Fruit fly (Drosophila melanogaster) whole organism, adult: Measurements from ENCODE around the gene Torsin.

Source experiments
- CG11617 ChIP-seq: fragments of 200-800 bp; sonication (Bioruptor generic); optimal IDR thresholded peaks from 2 replicates; lab custom pipeline; 2017; ENCODE audit warnings: mild to moderate bottlenecking, missing biosample characterization, missing genetic modification reagents, missing genetic modification characterization
- CG12768 ChIP-seq: fragments of 200-800 bp; sonication (Bioruptor generic); optimal IDR thresholded peaks from 2 replicates; lab custom pipeline; 2017; ENCODE audit warnings: missing biosample characterization, missing genetic modification characterization, mild to moderate bottlenecking, moderate library complexity, missing genetic modification reagents
- CG14711 ChIP-seq: fragments of 200-800 bp; sonication (Bioruptor generic); optimal IDR thresholded peaks from 2 replicates; lab custom pipeline; 2018; ENCODE audit warnings: missing biosample characterization, mild to moderate bottlenecking, missing genetic modification characterization, moderate library complexity
- CG1620 ChIP-seq: fragments of 200-800 bp; sonication (Bioruptor generic); optimal IDR thresholded peaks from 2 replicates; lab custom pipeline; 2016; ENCODE audit warnings: missing biosample characterization, missing genetic modification characterization
- CG33017 ChIP-seq: fragments of 200-800 bp; sonication (Bioruptor generic); optimal IDR thresholded peaks from 2 replicates; lab custom pipeline; 2018; ENCODE audit warnings: missing biosample characterization, mild to moderate bottlenecking, missing genetic modification characterization, moderate library complexity
- CG5204 ChIP-seq: fragments of 200-800 bp; sonication (Bioruptor generic); optimal IDR thresholded peaks from 2 replicates; lab custom pipeline; 2016; ENCODE audit warnings: missing biosample characterization, missing genetic modification characterization
- CG7045 ChIP-seq: fragments of 200-800 bp; sonication (Bioruptor generic); optimal IDR thresholded peaks from 2 replicates; lab custom pipeline; 2017; ENCODE audit warnings: missing biosample characterization, mild to moderate bottlenecking, missing genetic modification characterization
- CG7101 ChIP-seq: fragments of 200-800 bp; sonication (Bioruptor generic); optimal IDR thresholded peaks from 2 replicates; lab custom pipeline; 2018; ENCODE audit warnings: missing biosample characterization, mild to moderate bottlenecking, missing genetic modification characterization, moderate library complexity
- Clk ChIP-seq: fragments of 200-800 bp; sonication (Bioruptor generic); optimal IDR thresholded peaks from 2 replicates; lab custom pipeline; 2017; ENCODE audit warnings: missing biosample characterization, missing genetic modification characterization
- Crg-1 ChIP-seq: fragments of 200-800 bp; sonication (Bioruptor generic); optimal IDR thresholded peaks from 2 replicates; lab custom pipeline; 2016; ENCODE audit warnings: missing biosample characterization, missing genetic modification characterization
- Hr96 ChIP-seq: fragments of 200-800 bp; sonication (Bioruptor generic); optimal IDR thresholded peaks from 2 replicates; lab custom pipeline; 2016; ENCODE audit warnings: missing biosample characterization, missing genetic modification characterization
- Mnt ChIP-seq: fragments of 200-800 bp; sonication (Bioruptor generic); optimal IDR thresholded peaks from 2 replicates; lab custom pipeline; 2016; ENCODE audit warnings: missing biosample characterization, mild to moderate bottlenecking, missing genetic modification characterization
- bab1 ChIP-seq: fragments of 200-800 bp; sonication (Bioruptor generic); optimal IDR thresholded peaks from 3 replicates; lab custom pipeline; 2019; ENCODE audit warnings: missing biosample characterization, mild to moderate bottlenecking, missing genetic modification characterization, moderate library complexity
- cic ChIP-seq: fragments of 200-800 bp; sonication (Bioruptor generic); optimal IDR thresholded peaks from 2 replicates; lab custom pipeline; 2017; ENCODE audit warnings: missing biosample characterization, mild to moderate bottlenecking, missing genetic modification characterization, moderate library complexity
- cnc ChIP-seq, 2 experiments: fragments of >200 bp; optimal IDR thresholded peaks; 2 replicates each; lab custom pipeline; 2017
- kay ChIP-seq: fragments of 200-800 bp; sonication (Bioruptor generic); peaks from one replicate; lab custom pipeline; 2016; ENCODE audit warnings: missing biosample characterization, missing genetic modification characterization, borderline replicate concordance
- ovo ChIP-seq: fragments of 200-800 bp; sonication (Bioruptor generic); optimal IDR thresholded peaks from 2 replicates; lab custom pipeline; 2016; ENCODE audit warnings: missing biosample characterization, missing genetic modification characterization
- pad ChIP-seq: fragments of 200-800 bp; sonication (Bioruptor generic); optimal IDR thresholded peaks from 3 replicates; lab custom pipeline; 2017; ENCODE audit warnings: missing biosample characterization, missing genetic modification characterization, mild to moderate bottlenecking, moderate library complexity, missing genetic modification reagents
- tj ChIP-seq: fragments of 200-800 bp; sonication (Bioruptor generic); optimal IDR thresholded peaks from 3 replicates; lab custom pipeline; 2017; ENCODE audit warnings: missing biosample characterization, mild to moderate bottlenecking, missing genetic modification characterization, moderate library complexity
- toe ChIP-seq: fragments of 200-800 bp; sonication (Bioruptor generic); optimal IDR thresholded peaks from 2 replicates; lab custom pipeline; 2016; ENCODE audit warnings: missing biosample characterization, missing genetic modification characterization

Torsin gene

DNA sequence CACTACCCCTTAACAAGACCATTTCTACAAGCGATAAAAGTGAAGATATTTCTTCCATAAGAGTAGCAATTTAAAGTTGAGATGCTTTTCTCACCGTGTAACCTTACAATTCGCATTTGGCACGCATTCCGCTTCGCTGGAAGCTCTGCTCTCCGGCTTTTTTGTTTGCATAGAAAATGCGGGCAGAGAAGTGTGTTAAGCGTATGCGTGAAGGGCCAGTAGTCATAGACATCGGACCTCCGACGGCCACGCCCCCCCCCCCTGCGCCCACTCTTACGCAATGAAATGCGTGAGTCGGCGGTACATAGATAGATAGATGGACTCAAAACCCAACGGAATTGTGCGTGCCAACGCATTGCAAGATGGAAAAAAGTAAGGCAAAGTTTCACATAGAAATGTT lies 19.6 kb upstream of the Torsin start:
- no peak for TF ChIP-seq cnc (optimal IDR thresholded peaks at IDR 0.05; lab: Kevin White, UChicago)
- TF ChIP-seq Crg-1 (GFP tag; lab: Kevin White, UChicago) = no peak
- TF ChIP-seq toe (GFP tag; lab: Kevin White, UChicago) = no peak
- TF ChIP-seq Clk = no peak
- TF ChIP-seq CG1620 = no peak
- TF ChIP-seq bab1 (GFP tag; lab: Kevin White, UChicago) = no peak
- no peak for TF ChIP-seq ovo (GFP tag; lab: Kevin White, UChicago)

DNA sequence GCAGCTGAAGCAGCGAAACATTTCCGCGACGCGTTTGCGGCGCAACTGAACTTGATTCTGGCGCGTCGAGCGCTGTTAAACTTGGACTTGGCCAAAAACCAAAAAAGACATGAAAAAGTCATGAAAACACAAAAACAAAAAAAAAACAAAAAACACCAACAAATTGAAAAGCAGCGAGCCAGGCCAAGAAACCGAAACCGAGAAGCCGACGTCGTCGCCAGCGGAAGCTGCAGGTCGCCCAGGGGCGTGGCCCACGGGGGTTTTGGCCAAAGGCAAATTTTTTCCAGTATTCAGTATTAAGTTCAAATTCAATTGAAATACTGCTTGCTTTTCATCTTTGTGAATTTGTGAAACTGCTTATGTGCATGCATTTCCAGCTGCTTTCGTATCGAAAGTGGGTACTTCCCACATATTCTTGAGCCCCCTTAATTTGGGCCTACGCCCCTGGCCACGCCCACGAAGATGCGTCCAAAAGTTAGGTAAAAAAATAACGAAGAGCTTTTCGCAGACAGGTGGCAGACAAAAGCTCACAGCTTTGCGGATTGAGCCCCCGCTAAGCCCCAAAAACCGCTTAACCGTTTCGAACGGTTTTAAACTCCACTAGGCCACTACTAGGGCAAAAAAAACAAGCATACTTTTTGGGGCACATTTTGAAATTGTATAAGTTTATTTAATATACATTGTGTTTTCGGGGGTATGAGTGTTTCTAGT lies 17.0 kb upstream of the Torsin start, which contains the start of gene CG3009:
Gene CG3009, minus strand, starts transcription at position 51 of the 711 bp plus-strand sequence.
- peak; percentile 78 for TF ChIP-seq Crg-1 (GFP tag; lab: Kevin White, UChicago)
- TF ChIP-seq Mnt (GFP tag; lab: Kevin White, UChicago) = peak; percentile 89
- TF ChIP-seq bab1 (GFP tag; lab: Kevin White, UChicago) = peak; percentile 95
- TF ChIP-seq kay (GFP tag; lab: Kevin White, UChicago) = peak; percentile 60
- TF ChIP-seq pad (GFP tag; lab: Kevin White, UChicago) = peak; percentile 80
- TF ChIP-seq ovo (GFP tag; lab: Kevin White, UChicago) = peak; percentile 86
- TF ChIP-seq CG7045 (GFP tag; lab: Kevin White, UChicago) = peak; percentile 91
- peak; percentile 92 for TF ChIP-seq CG7101
- TF ChIP-seq cnc (optimal IDR thresholded peaks at IDR 0.05; lab: Kevin White, UChicago) = no peak
- peak; percentile 77 for TF ChIP-seq tj (GFP tag; lab: Kevin White, UChicago)
- peak; percentile 87 for TF ChIP-seq CG1620
- peak; percentile 79 for TF ChIP-seq toe (GFP tag; lab: Kevin White, UChicago)
- TF ChIP-seq cic = peak; percentile 19
- TF ChIP-seq CG14711 (tag; lab: Kevin White, UChicago) = peak; percentile 86
- TF ChIP-seq CG33017 (tag; lab: Kevin White, UChicago) = peak; percentile 83
- TF ChIP-seq CG5204 (GFP tag; lab: Kevin White, UChicago) = peak; percentile 86
- TF ChIP-seq CG11617 = peak; percentile 90
- TF ChIP-seq CG12768 = peak; percentile 93
- peak; percentile 96 for TF ChIP-seq Hr96 (GFP tag; lab: Kevin White, UChicago)
- TF ChIP-seq Clk = peak; percentile 86

DNA sequence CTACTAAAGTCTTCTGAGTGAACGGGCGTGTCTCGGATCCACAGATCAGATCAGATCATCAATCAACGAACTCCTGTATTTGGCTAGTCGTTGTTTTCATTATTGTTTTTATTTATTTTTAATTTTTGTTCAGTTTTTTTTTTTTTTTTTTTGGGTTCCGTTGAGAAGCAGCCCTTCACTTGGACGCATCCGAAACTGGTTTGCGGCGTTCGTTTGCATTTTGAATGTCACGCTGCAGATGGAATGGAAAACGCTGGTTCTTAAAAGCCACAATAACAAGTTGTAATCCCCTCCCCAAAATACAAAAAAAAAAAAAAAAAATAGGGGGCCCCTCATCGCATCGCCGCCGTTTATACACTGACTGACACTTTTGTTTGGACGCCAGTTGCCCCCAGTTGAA lies 14.3 kb upstream of the Torsin start:
- TF ChIP-seq CG1620 (no peak), Mnt (GFP tag; lab: Kevin White, UChicago) (no peak), tj (GFP tag; lab: Kevin White, UChicago) (no peak), Hr96 (GFP tag; lab: Kevin White, UChicago) (no peak), ovo (GFP tag; lab: Kevin White, UChicago) (no peak), CG5204 (GFP tag; lab: Kevin White, UChicago) (no peak), pad (GFP tag; lab: Kevin White, UChicago) (no peak), CG7101 (no peak), kay (GFP tag; lab: Kevin White, UChicago) (no peak), CG14711 (tag; lab: Kevin White, UChicago) (no peak), CG7045 (GFP tag; lab: Kevin White, UChicago) (no peak), toe (GFP tag; lab: Kevin White, UChicago) (no peak), bab1 (GFP tag; lab: Kevin White, UChicago) (no peak), CG11617 (no peak), cic (no peak), Crg-1 (GFP tag; lab: Kevin White, UChicago) (no peak)

DNA sequence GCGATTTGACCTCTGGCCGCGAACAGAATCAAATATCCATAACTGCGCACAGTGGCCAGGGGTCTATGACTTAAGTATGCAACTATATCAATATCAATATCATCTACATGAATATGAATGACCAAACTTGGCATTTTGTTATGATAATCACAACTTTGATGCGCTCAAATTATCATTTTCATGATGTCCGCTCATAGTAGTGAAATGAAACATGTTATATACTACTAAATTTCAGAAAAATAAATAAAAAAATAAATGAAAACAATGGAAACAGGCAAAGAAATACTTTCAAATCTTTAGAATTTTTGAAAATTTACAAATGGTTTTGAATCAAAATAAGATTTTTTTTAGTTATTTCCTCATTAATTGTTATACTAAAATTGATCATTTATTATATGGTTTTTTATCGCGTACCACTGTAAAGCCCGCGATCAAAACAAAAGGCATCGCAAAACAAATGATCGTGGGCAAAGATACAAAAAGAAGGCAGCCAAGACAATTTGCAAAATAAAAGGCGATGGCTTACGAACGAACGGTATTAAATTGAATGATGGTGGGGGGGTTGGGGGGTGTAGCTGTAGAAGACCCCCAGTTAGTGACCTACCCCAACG lies 10.9 kb upstream of the Torsin start:
- no peak for TF ChIP-seq bab1 (GFP tag; lab: Kevin White, UChicago)
- TF ChIP-seq tj (GFP tag; lab: Kevin White, UChicago) = no peak
- TF ChIP-seq kay (GFP tag; lab: Kevin White, UChicago) = no peak
- no peak for TF ChIP-seq CG33017 (tag; lab: Kevin White, UChicago)

- no peak for TF ChIP-seq CG7045 (GFP tag; lab: Kevin White, UChicago)
- no peak for TF ChIP-seq CG5204 (GFP tag; lab: Kevin White, UChicago)
- peak; percentile 13 for TF ChIP-seq bab1 (GFP tag; lab: Kevin White, UChicago)
- no peak for TF ChIP-seq Mnt (GFP tag; lab: Kevin White, UChicago)
Observed at dm6 chrX:4657896-4658295, 8.1 kb upstream of the Torsin start.

DNA sequence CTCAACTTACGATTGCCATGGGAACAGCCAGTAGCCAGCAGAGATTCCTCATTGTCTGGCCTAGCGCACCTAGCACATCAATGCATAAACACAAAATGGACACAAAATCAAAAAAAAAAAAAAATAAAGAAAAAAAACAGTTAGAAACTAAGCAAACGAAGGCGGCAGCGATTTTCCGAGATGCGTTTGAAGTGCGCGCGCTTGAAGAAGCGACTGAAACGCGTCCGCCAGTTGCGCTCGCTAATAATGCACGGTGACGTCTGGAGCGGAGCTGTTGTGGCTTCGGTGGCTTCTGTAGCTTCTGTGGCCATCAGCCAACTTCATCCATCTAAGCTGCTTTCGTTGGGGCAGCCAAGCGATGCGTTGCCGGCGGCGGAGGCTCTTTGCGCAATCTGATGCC lies 4.6 kb upstream of the Torsin start, which contains the start of gene CG15473:
Gene CG15473, minus strand, starts transcription at position 101 of the 400 bp plus-strand sequence.
- TF ChIP-seq Hr96 (GFP tag; lab: Kevin White, UChicago) (no peak), Clk (no peak), cic (no peak), kay (GFP tag; lab: Kevin White, UChicago) (no peak), CG33017 (tag; lab: Kevin White, UChicago) (no peak)
